Worm (Caenorhabditis elegans) whole organism, young adult: ENCODE results near the gene F46C3.6.

Source experiments
- B0035.1 ChIP-seq: sonication (generic microtip); optimal IDR thresholded peaks from 2 replicates; lab custom pipeline; 2016; ENCODE audit warnings: missing genetic modification characterization, mild to moderate bottlenecking, missing compliant biosample characterization, missing genotype, missing genetic modification reagents
- B0261.1 ChIP-seq: sonication (generic microtip); optimal IDR thresholded peaks from 2 replicates; lab custom pipeline; 2016; ENCODE audit warnings: mild to moderate bottlenecking, missing genetic modification characterization, moderate library complexity, missing compliant biosample characterization
- C06A6.2 ChIP-seq: fragments of 200-800 bp; sonication (Bioruptor generic); conservative IDR thresholded peaks from 2 replicates; pipeline ENCODE4 v1.3.6; 2022; ENCODE audit warnings: missing genetic modification characterization, missing compliant biosample characterization
- D2030.7 ChIP-seq: fragments of 200-800 bp; sonication (Bioruptor generic); IDR thresholded peaks from 2 replicates; pipeline ENCODE4 v1.3.6; 2022; ENCODE audit warnings: missing genetic modification reagents, missing genetic modification characterization, missing compliant biosample characterization
- K11D2.4 ChIP-seq: fragments of 200-800 bp; sonication (Bioruptor generic); IDR thresholded peaks from 2 replicates; pipeline ENCODE4 v1.3.6; 2022; ENCODE audit warnings: missing genetic modification reagents, missing genetic modification characterization, missing compliant biosample characterization
- Y53G8AR.9 ChIP-seq: fragments of 200-800 bp; sonication (Bioruptor generic); conservative IDR thresholded peaks from 2 replicates; pipeline ENCODE4 v1.3.6; 2022; ENCODE audit warnings: missing genetic modification reagents, missing genetic modification characterization, missing compliant biosample characterization
- Y56A3A.18 ChIP-seq: fragments of 200-800 bp; sonication (Bioruptor generic); IDR thresholded peaks from 2 replicates; pipeline ENCODE4 v1.3.6; 2022; ENCODE audit warnings: missing genetic modification reagents, missing genetic modification characterization, missing compliant biosample characterization
- Y67H2A.10 ChIP-seq: fragments of 200-800 bp; sonication (Bioruptor generic); conservative IDR thresholded peaks from 2 replicates; pipeline ENCODE4 v1.3.6; 2022; ENCODE audit warnings: missing genetic modification reagents, missing genetic modification characterization, missing compliant biosample characterization
- Y79H2A.3 ChIP-seq: fragments of 200-800 bp; sonication (Bioruptor generic); conservative IDR thresholded peaks from 2 replicates; pipeline ENCODE4 v1.3.6; 2022; ENCODE audit warnings: missing genetic modification reagents, missing genetic modification characterization, missing compliant biosample characterization
- ZK185.1 ChIP-seq: sonication (generic microtip); optimal IDR thresholded peaks from 2 replicates; lab custom pipeline; 2016; ENCODE audit warnings: mild to moderate bottlenecking, missing genetic modification characterization, missing compliant biosample characterization; ENCODE audit not compliant: poor library complexity, severe bottlenecking
- akir-1 ChIP-seq: fragments of 200-800 bp; sonication (Bioruptor generic); optimal IDR thresholded peaks from 2 replicates; lab custom pipeline; 2018; ENCODE audit warnings: mild to moderate bottlenecking, missing genetic modification characterization, moderate library complexity, missing compliant biosample characterization
- aptf-2 ChIP-seq: fragments of 200-800 bp; sonication (Bioruptor generic); conservative IDR thresholded peaks from 2 replicates; pipeline ENCODE4 v1.3.6; 2022; ENCODE audit warnings: missing genetic modification reagents, missing genetic modification characterization, missing compliant biosample characterization
- aptf-3 ChIP-seq: fragments of 200-800 bp; sonication (Bioruptor generic); IDR thresholded peaks from 2 replicates; pipeline ENCODE4 v1.3.6; 2022; ENCODE audit warnings: missing genetic modification characterization, missing compliant biosample characterization
- atf-7 ChIP-seq: sonication (generic microtip); optimal IDR thresholded peaks from 2 replicates; lab custom pipeline; 2017; ENCODE audit warnings: mild to moderate bottlenecking, missing genetic modification characterization, missing compliant biosample characterization
- athp-1 ChIP-seq: sonication (generic microtip); optimal IDR thresholded peaks from 2 replicates; lab custom pipeline; 2017; ENCODE audit warnings: mild to moderate bottlenecking, missing genetic modification characterization, missing compliant biosample characterization
- attf-3 ChIP-seq: fragments of 200-800 bp; sonication (Bioruptor generic); conservative IDR thresholded peaks from 2 replicates; pipeline ENCODE4 v1.3.6; 2022; ENCODE audit warnings: missing genetic modification reagents, missing genetic modification characterization, missing compliant biosample characterization
- attf-6 ChIP-seq: fragments of 200-800 bp; sonication (Bioruptor generic); IDR thresholded peaks from 2 replicates; pipeline ENCODE4 v1.3.6; 2022; ENCODE audit warnings: missing genetic modification reagents, missing genetic modification characterization, missing compliant biosample characterization
- bed-2 ChIP-seq: fragments of 200-800 bp; sonication (Bioruptor generic); IDR thresholded peaks from 2 replicates; pipeline ENCODE4 v1.3.6; 2022; ENCODE audit warnings: missing genetic modification reagents, missing genetic modification characterization, missing compliant biosample characterization
- ccch-3 ChIP-seq: fragments of 200-800 bp; sonication (Bioruptor generic); optimal IDR thresholded peaks from 2 replicates; lab custom pipeline; 2018; ENCODE audit warnings: mild to moderate bottlenecking, missing genetic modification characterization, missing compliant biosample characterization
- cebp-1 ChIP-seq, 2 experiments: fragments of 200-800 bp in 1 of 2; sonication (Bioruptor generic) in 1 of 2; sonication (generic microtip) in 1 of 2; IDR thresholded peaks in 1 of 2; optimal IDR thresholded peaks in 1 of 2; 2 replicates each; pipeline versions ENCODE4 v1.3.6 to Lab custom; 2017 to 2022; ENCODE audit warnings: missing compliant biosample characterization in 2 of 2, missing genetic modification characterization in 2 of 2, mild to moderate bottlenecking in 1 of 2, missing genetic modification reagents in 1 of 2, moderate library complexity in 1 of 2
- ceh-58 ChIP-seq: fragments of 200-800 bp; sonication (Bioruptor generic); IDR thresholded peaks from 2 replicates; pipeline ENCODE4 v1.3.6; 2022; ENCODE audit warnings: missing genetic modification characterization, missing compliant biosample characterization
- ceh-91 ChIP-seq: fragments of 200-800 bp; sonication (Bioruptor generic); IDR thresholded peaks from 2 replicates; pipeline ENCODE4 v1.3.6; 2022; ENCODE audit warnings: missing genetic modification reagents, missing genetic modification characterization, missing compliant biosample characterization
- dox-1 ChIP-seq: fragments of 200-800 bp; sonication (Bioruptor generic); IDR thresholded peaks from 2 replicates; pipeline ENCODE4 v1.3.6; 2022; ENCODE audit warnings: missing genetic modification reagents, missing genetic modification characterization, missing compliant biosample characterization
- fkh-3 ChIP-seq: sonication (generic microtip); optimal IDR thresholded peaks from 2 replicates; lab custom pipeline; 2016; ENCODE audit warnings: mild to moderate bottlenecking, missing genetic modification characterization, missing compliant biosample characterization
- hlh-12 ChIP-seq: sonication (generic microtip); optimal IDR thresholded peaks from 2 replicates; lab custom pipeline; 2016; ENCODE audit warnings: missing genetic modification characterization, missing compliant biosample characterization
- lag-1 ChIP-seq: fragments of 200-800 bp; sonication (Bioruptor generic); IDR thresholded peaks from 2 replicates; pipeline ENCODE4 v1.3.6; 2022; ENCODE audit warnings: missing genetic modification reagents, missing genetic modification characterization, missing compliant biosample characterization
- lin-26 ChIP-seq: fragments of 200-800 bp; sonication (Bioruptor generic); IDR thresholded peaks from 2 replicates; pipeline ENCODE4 v1.3.6; 2022; ENCODE audit warnings: missing genetic modification reagents, missing genetic modification characterization, missing compliant biosample characterization
- lin-54 ChIP-seq: fragments of 200-800 bp; sonication (Bioruptor generic); optimal IDR thresholded peaks from 2 replicates; lab custom pipeline; 2018; ENCODE audit warnings: mild to moderate bottlenecking, missing genetic modification characterization, missing compliant biosample characterization
- lir-1 ChIP-seq: fragments of 200-800 bp; sonication (Bioruptor generic); conservative IDR thresholded peaks from 2 replicates; pipeline ENCODE4 v1.3.6; 2022; ENCODE audit warnings: missing genetic modification reagents, missing genetic modification characterization, missing compliant biosample characterization
- lsy-27 ChIP-seq: sonication (generic microtip); optimal IDR thresholded peaks from 2 replicates; lab custom pipeline; 2017; ENCODE audit warnings: missing genetic modification characterization, mild to moderate bottlenecking, missing compliant biosample characterization, antibody characterized with exemption, missing genotype, borderline replicate concordance; ENCODE audit not compliant: insufficient read depth
- mel-28 ChIP-seq: sonication (generic microtip); optimal IDR thresholded peaks from 2 replicates; lab custom pipeline; 2016; ENCODE audit warnings: borderline replicate concordance, mild to moderate bottlenecking, missing genetic modification characterization, missing compliant biosample characterization
- mes-4 ChIP-seq: sonication (generic microtip); optimal IDR thresholded peaks from 2 replicates; lab custom pipeline; 2016; ENCODE audit warnings: missing genotype, missing genetic modification characterization, missing compliant biosample characterization
- mxl-1 ChIP-seq: sonication (generic microtip); optimal IDR thresholded peaks from 2 replicates; lab custom pipeline; 2016; ENCODE audit warnings: missing genetic modification characterization, missing compliant biosample characterization
- nhr-179 ChIP-seq: sonication (generic microtip); optimal IDR thresholded peaks from 2 replicates; lab custom pipeline; 2016; ENCODE audit warnings: mild to moderate bottlenecking, missing genetic modification characterization, missing compliant biosample characterization
- nhr-90 ChIP-seq: sonication (generic microtip); optimal IDR thresholded peaks from 2 replicates; lab custom pipeline; 2016; ENCODE audit warnings: missing genotype, mild to moderate bottlenecking, missing genetic modification characterization, missing compliant biosample characterization
- pbrm-1 ChIP-seq: fragments of 200-800 bp; sonication (Bioruptor generic); IDR thresholded peaks from 2 replicates; pipeline ENCODE4 v1.3.6; 2022; ENCODE audit warnings: missing genetic modification reagents, missing genetic modification characterization, missing compliant biosample characterization
- rcor-1 ChIP-seq: fragments of 200-800 bp; sonication (Bioruptor generic); IDR thresholded peaks from 2 replicates; pipeline ENCODE4 v1.3.6; 2022; ENCODE audit warnings: missing genetic modification reagents, missing genetic modification characterization, missing compliant biosample characterization
- rec-8 ChIP-seq, 2 experiments: sonication (generic microtip); optimal IDR thresholded peaks; 2 replicates each; lab custom pipeline; 2016; ENCODE audit warnings: mild to moderate bottlenecking in 2 of 2, missing genetic modification characterization in 2 of 2, missing genetic modification reagents in 2 of 2, missing genotype in 2 of 2, missing biosample characterization in 1 of 2, missing compliant biosample characterization in 1 of 2, moderate library complexity in 1 of 2
- repo-1 ChIP-seq: sonication (generic microtip); optimal IDR thresholded peaks from 2 replicates; lab custom pipeline; 2017; ENCODE audit warnings: mild to moderate bottlenecking, missing genetic modification characterization, missing compliant biosample characterization
- sea-2 ChIP-seq: fragments of 200-800 bp; sonication (Bioruptor generic); IDR thresholded peaks from 2 replicates; pipeline ENCODE4 v1.3.6; 2022; ENCODE audit warnings: missing genetic modification characterization, missing compliant biosample characterization
- somi-1 ChIP-seq: fragments of 200-800 bp; sonication (Bioruptor generic); optimal IDR thresholded peaks from 2 replicates; lab custom pipeline; 2018; ENCODE audit warnings: mild to moderate bottlenecking, missing genetic modification characterization, missing compliant biosample characterization
- sptf-2 ChIP-seq: fragments of 200-800 bp; sonication (Bioruptor generic); optimal IDR thresholded peaks from 2 replicates; lab custom pipeline; 2018; ENCODE audit warnings: mild to moderate bottlenecking, missing genetic modification characterization, missing compliant biosample characterization
- tbp1 ChIP-seq: fragments of 200-800 bp; sonication (Bioruptor generic); optimal IDR thresholded peaks from 2 replicates; lab custom pipeline; 2018; ENCODE audit warnings: mild to moderate bottlenecking, missing genetic modification characterization, missing compliant biosample characterization
- tlf-1 ChIP-seq: fragments of 200-800 bp; sonication (Bioruptor generic); optimal IDR thresholded peaks from 2 replicates; lab custom pipeline; 2018; ENCODE audit warnings: mild to moderate bottlenecking, missing genetic modification characterization, missing compliant biosample characterization
- ztf-22 ChIP-seq: fragments of 200-800 bp; sonication (Bioruptor generic); optimal IDR thresholded peaks from 2 replicates; lab custom pipeline; 2018; ENCODE audit warnings: mild to moderate bottlenecking, missing genetic modification characterization, moderate library complexity, missing compliant biosample characterization
- ztf-25 ChIP-seq: fragments of 200-800 bp; sonication (Bioruptor generic); IDR thresholded peaks from 2 replicates; pipeline ENCODE4 v1.3.6; 2022; ENCODE audit warnings: missing genetic modification reagents, missing genetic modification characterization, missing compliant biosample characterization
- ztf-26 ChIP-seq: sonication (generic microtip); optimal IDR thresholded peaks from 2 replicates; lab custom pipeline; 2017; ENCODE audit warnings: missing genetic modification characterization, missing compliant biosample characterization
- ztf-28 ChIP-seq: fragments of 200-800 bp; sonication (Bioruptor generic); IDR thresholded peaks from 2 replicates; pipeline ENCODE4 v1.3.6; 2022; ENCODE audit warnings: missing genetic modification reagents, missing genetic modification characterization, missing compliant biosample characterization
- ztf-3 ChIP-seq: fragments of 200-800 bp; sonication (Bioruptor generic); optimal IDR thresholded peaks from 2 replicates; lab custom pipeline; 2018; ENCODE audit warnings: mild to moderate bottlenecking, missing genetic modification characterization, missing compliant biosample characterization

The F46C3.6 gene

DNA sequence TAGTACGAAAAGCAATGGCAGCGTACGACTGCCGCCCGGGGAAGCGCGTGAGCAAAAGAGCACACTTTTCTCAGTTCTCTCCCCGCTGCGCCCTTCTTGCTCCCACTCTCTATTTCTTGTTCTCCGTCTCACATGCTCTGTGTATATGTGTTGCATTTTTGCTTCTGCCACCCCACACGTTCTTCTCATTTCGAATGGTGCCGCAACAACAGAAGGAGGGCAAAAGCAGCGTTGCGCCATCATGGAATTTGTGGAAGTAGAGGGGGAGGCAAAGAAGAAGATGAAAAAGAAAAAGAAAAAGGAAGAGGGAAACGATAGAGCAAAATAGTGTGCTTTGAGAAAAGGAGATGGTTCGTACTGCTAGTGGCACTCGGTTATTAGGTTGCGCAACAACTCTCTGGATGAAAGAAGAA is 47.5 kb upstream of the F46C3.6 start (continued):
- no peak for TF ChIP-seq aptf-2
- no peak for TF ChIP-seq aptf-3 (GFP tag; lab: Robert Waterston, UW)
- TF ChIP-seq ztf-22 (GFP tag; lab: Kevin White, UChicago) = no peak
- no peak for TF ChIP-seq mxl-1 (tag; lab: Kevin White, UChicago)
- no peak for TF ChIP-seq Y56A3A.18 (GFP tag; lab: Robert Waterston, UW)
- TF ChIP-seq D2030.7 = no peak
- no peak for TF ChIP-seq atf-7 (tag; lab: Kevin White, UChicago)
- no peak for TF ChIP-seq nhr-90 (tag; lab: Kevin White, UChicago)
- no peak for TF ChIP-seq cebp-1 (GFP tag; IDR thresholded peaks at IDR 0.05; lab: Robert Waterston, UW)
- TF ChIP-seq cebp-1 (tag; optimal IDR thresholded peaks at IDR 0.05; lab: Kevin White, UChicago) = peak; percentile 75
- TF ChIP-seq ztf-3 (GFP tag; lab: Kevin White, UChicago) = no peak
- peak; percentile 8; the same call in 1 of the 2 replicates for TF ChIP-seq pbrm-1 (GFP tag; lab: Robert Waterston, UW)
- TF ChIP-seq C06A6.2 (GFP tag; lab: Robert Waterston, UW) = no peak
- no peak for TF ChIP-seq repo-1 (tag; lab: Kevin White, UChicago)
- no peak for TF ChIP-seq Y79H2A.3 (GFP tag; lab: Robert Waterston, UW)
- no peak for TF ChIP-seq bed-2 (GFP tag; lab: Robert Waterston, UW)
- no peak for TF ChIP-seq lin-54 (GFP tag; lab: Kevin White, UChicago)
- no peak for TF ChIP-seq lag-1
- TF ChIP-seq B0261.1 = no peak
- TF ChIP-seq K11D2.4 (GFP tag; lab: Robert Waterston, UW) = no peak
- no peak for TF ChIP-seq athp-1
- TF ChIP-seq ceh-91 (GFP tag; lab: Robert Waterston, UW) = no peak
- peak; percentile 4 for TF ChIP-seq B0035.1 (tag; lab: Kevin White, UChicago)
- TF ChIP-seq attf-3 (GFP tag; lab: Robert Waterston, UW) = no peak
- no peak for TF ChIP-seq lsy-27 (tag; lab: Kevin White, UChicago)
- TF ChIP-seq ztf-26 (tag; lab: Kevin White, UChicago) = no peak
- TF ChIP-seq lir-1 (GFP tag; lab: Robert Waterston, UW) = no peak
- no peak for TF ChIP-seq hlh-12 (tag; lab: Kevin White, UChicago)
- TF ChIP-seq tbp1 (GFP tag; lab: Kevin White, UChicago) = no peak
- TF ChIP-seq ztf-28 (GFP tag; lab: Robert Waterston, UW) = no peak
- no peak for TF ChIP-seq Y53G8AR.9 (GFP tag; lab: Robert Waterston, UW)
- no peak for TF ChIP-seq akir-1 (GFP tag; lab: Kevin White, UChicago)
- peak; percentile 9 for TF ChIP-seq nhr-179 (tag; lab: Kevin White, UChicago)
- no peak for TF ChIP-seq ztf-25
- no peak for TF ChIP-seq fkh-3 (tag; lab: Kevin White, UChicago)
- TF ChIP-seq attf-6 (GFP tag; lab: Robert Waterston, UW) = no peak
- no peak for TF ChIP-seq lin-26 (GFP tag; lab: Robert Waterston, UW)
- no peak for TF ChIP-seq rcor-1 (GFP tag; lab: Robert Waterston, UW)
- no peak for TF ChIP-seq ccch-3
- TF ChIP-seq somi-1 (GFP tag; lab: Kevin White, UChicago) = peak; percentile 67
- TF ChIP-seq sea-2 (GFP tag; lab: Robert Waterston, UW) = no peak
- peak; percentile 44; the same call in 1 of the 2 replicates for TF ChIP-seq dox-1 (GFP tag; lab: Robert Waterston, UW)
- TF ChIP-seq mes-4 (tag; lab: Kevin White, UChicago) = no peak
- peak; percentile 22 for TF ChIP-seq tlf-1
- no peak for TF ChIP-seq ZK185.1 (tag; lab: Kevin White, UChicago)
- TF ChIP-seq Y67H2A.10 (GFP tag; lab: Robert Waterston, UW) = no peak
- no peak for TF ChIP-seq ceh-58
- TF ChIP-seq sptf-2 = no peak
- no peak for TF ChIP-seq mel-28 (tag; lab: Kevin White, UChicago)
- no peak for TF ChIP-seq rec-8 (tag; optimal IDR thresholded peaks at IDR 0.05; lab: Kevin White, UChicago)
